Worm (Caenorhabditis elegans) whole organism, mixed stage, embryonic: ENCODE data around the gene R05D3.8.

Experiments used
- M03D4.4 ChIP-seq: sonication (generic microtip); optimal IDR thresholded peaks from 2 replicates; lab custom pipeline; 2017; ENCODE audit warnings: mild to moderate bottlenecking, missing genetic modification characterization, missing compliant biosample characterization
- ceh-83 ChIP-seq: fragments of 200-800 bp; sonication (Bioruptor generic); optimal IDR thresholded peaks from 2 replicates; lab custom pipeline; 2018; ENCODE audit warnings: mild to moderate bottlenecking, missing genetic modification characterization, missing compliant biosample characterization
- elt-1 ChIP-seq: sonication (generic microtip); optimal IDR thresholded peaks from 2 replicates; lab custom pipeline; 2017; ENCODE audit warnings: missing genetic modification characterization, mild to moderate bottlenecking, missing compliant biosample characterization, antibody characterized with exemption, moderate library complexity, borderline replicate concordance; ENCODE audit not compliant: insufficient read depth
- hlh-1 ChIP-seq: fragments of 150-350 bp; optimal IDR thresholded peaks from 2 replicates; lab custom pipeline; 2014; ENCODE audit warnings: missing biosample characterization, missing genetic modification reagents, missing genetic modification characterization
- lin-13 ChIP-seq: fragments of 150-350 bp; optimal IDR thresholded peaks from 2 replicates; lab custom pipeline; 2014; ENCODE audit warnings: missing biosample characterization, missing genetic modification characterization
- lin-32 ChIP-seq: fragments of 200-800 bp; sonication (Bioruptor generic); optimal IDR thresholded peaks from 2 replicates; lab custom pipeline; 2018; ENCODE audit warnings: mild to moderate bottlenecking, missing genetic modification characterization, missing compliant biosample characterization
- nhr-12 ChIP-seq: fragments of 150-350 bp; optimal IDR thresholded peaks from 2 replicates; lab custom pipeline; 2014; ENCODE audit warnings: missing biosample characterization, missing genetic modification characterization
- sptf-1 ChIP-seq: sonication (generic microtip); optimal IDR thresholded peaks from 2 replicates; lab custom pipeline; 2017; ENCODE audit warnings: mild to moderate bottlenecking, missing genetic modification characterization, moderate library complexity, missing compliant biosample characterization
- unc-62 ChIP-seq: fragments of 150-350 bp; optimal IDR thresholded peaks from 2 replicates; lab custom pipeline; 2014; ENCODE audit warnings: missing biosample characterization, missing genetic modification reagents, missing genetic modification characterization
- ztf-11 ChIP-seq: fragments of 150-350 bp; optimal IDR thresholded peaks from 2 replicates; lab custom pipeline; 2014; ENCODE audit warnings: missing biosample characterization, missing genetic modification characterization

ce11 chrIII:8395685-8396084 is 37.6 kb upstream of the R05D3.8 start, which contains the start of gene ZK353.3:
- TF ChIP-seq nhr-12 (no peak), sptf-1 (tag; lab: Kevin White, UChicago) (no peak), ceh-83 (GFP tag; lab: Kevin White, UChicago) (no peak), lin-13 (tag; lab: Kevin White, UChicago) (no peak), hlh-1 (no peak), lin-32 (GFP tag; lab: Kevin White, UChicago) (no peak), unc-62 (GFP tag; lab: Kevin White, UChicago) (no peak), ztf-11 (no peak), M03D4.4 (tag; lab: Kevin White, UChicago) (no peak), elt-1 (tag; lab: Kevin White, UChicago) (no peak)
